Worm (Caenorhabditis elegans) whole organism, young adult: ENCODE measurements around the gene ugt-23.

Source experiments
- B0261.1 ChIP-seq: sonication (generic microtip); optimal IDR thresholded peaks from 2 replicates; lab custom pipeline; 2016; ENCODE audit warnings: mild to moderate bottlenecking, missing genetic modification characterization, moderate library complexity, missing compliant biosample characterization
- B0336.3 ChIP-seq: fragments of 200-800 bp; sonication (Bioruptor generic); IDR thresholded peaks from 2 replicates; pipeline ENCODE4 v1.3.6; 2022; ENCODE audit warnings: missing genetic modification characterization, missing compliant biosample characterization
- C06A6.2 ChIP-seq: fragments of 200-800 bp; sonication (Bioruptor generic); conservative IDR thresholded peaks from 2 replicates; pipeline ENCODE4 v1.3.6; 2022; ENCODE audit warnings: missing genetic modification characterization, missing compliant biosample characterization
- F22D6.2 ChIP-seq: sonication (generic microtip); optimal IDR thresholded peaks from 2 replicates; lab custom pipeline; 2016; ENCODE audit warnings: mild to moderate bottlenecking, missing genetic modification characterization, missing compliant biosample characterization
- F23B12.7 ChIP-seq: sonication (generic microtip); optimal IDR thresholded peaks from 2 replicates; lab custom pipeline; 2017; ENCODE audit warnings: missing genetic modification characterization, mild to moderate bottlenecking, missing compliant biosample characterization, antibody characterized with exemption, moderate library complexity; ENCODE audit not compliant: insufficient read depth
- F57A8.1 ChIP-seq: fragments of 200-800 bp; sonication (Bioruptor generic); optimal IDR thresholded peaks from 2 replicates; lab custom pipeline; 2018; ENCODE audit warnings: mild to moderate bottlenecking, missing genetic modification characterization, moderate library complexity, missing compliant biosample characterization
- K11D2.4 ChIP-seq: fragments of 200-800 bp; sonication (Bioruptor generic); IDR thresholded peaks from 2 replicates; pipeline ENCODE4 v1.3.6; 2022; ENCODE audit warnings: missing genetic modification reagents, missing genetic modification characterization, missing compliant biosample characterization
- Y53G8AR.9 ChIP-seq: fragments of 200-800 bp; sonication (Bioruptor generic); conservative IDR thresholded peaks from 2 replicates; pipeline ENCODE4 v1.3.6; 2022; ENCODE audit warnings: missing genetic modification reagents, missing genetic modification characterization, missing compliant biosample characterization
- Y56A3A.18 ChIP-seq: fragments of 200-800 bp; sonication (Bioruptor generic); IDR thresholded peaks from 2 replicates; pipeline ENCODE4 v1.3.6; 2022; ENCODE audit warnings: missing genetic modification reagents, missing genetic modification characterization, missing compliant biosample characterization
- Y67H2A.10 ChIP-seq: fragments of 200-800 bp; sonication (Bioruptor generic); conservative IDR thresholded peaks from 2 replicates; pipeline ENCODE4 v1.3.6; 2022; ENCODE audit warnings: missing genetic modification reagents, missing genetic modification characterization, missing compliant biosample characterization
- Y79H2A.3 ChIP-seq: fragments of 200-800 bp; sonication (Bioruptor generic); conservative IDR thresholded peaks from 2 replicates; pipeline ENCODE4 v1.3.6; 2022; ENCODE audit warnings: missing genetic modification reagents, missing genetic modification characterization, missing compliant biosample characterization
- aptf-2 ChIP-seq: fragments of 200-800 bp; sonication (Bioruptor generic); conservative IDR thresholded peaks from 2 replicates; pipeline ENCODE4 v1.3.6; 2022; ENCODE audit warnings: missing genetic modification reagents, missing genetic modification characterization, missing compliant biosample characterization
- atf-7 ChIP-seq: sonication (generic microtip); optimal IDR thresholded peaks from 2 replicates; lab custom pipeline; 2017; ENCODE audit warnings: mild to moderate bottlenecking, missing genetic modification characterization, missing compliant biosample characterization
- attf-5 ChIP-seq: fragments of 200-800 bp; sonication (Bioruptor generic); optimal IDR thresholded peaks from 2 replicates; lab custom pipeline; 2018; ENCODE audit warnings: mild to moderate bottlenecking, missing genetic modification characterization, missing compliant biosample characterization
- cebp-1 ChIP-seq, 2 experiments: fragments of 200-800 bp in 1 of 2; sonication (Bioruptor generic) in 1 of 2; sonication (generic microtip) in 1 of 2; IDR thresholded peaks in 1 of 2; optimal IDR thresholded peaks in 1 of 2; 2 replicates each; pipeline versions ENCODE4 v1.3.6 to Lab custom; 2017 to 2022; ENCODE audit warnings: missing compliant biosample characterization in 2 of 2, missing genetic modification characterization in 2 of 2, mild to moderate bottlenecking in 1 of 2, missing genetic modification reagents in 1 of 2, moderate library complexity in 1 of 2
- ceh-100 ChIP-seq: fragments of 200-800 bp; sonication (Bioruptor generic); IDR thresholded peaks from 2 replicates; pipeline ENCODE4 v1.3.6; 2022; ENCODE audit warnings: missing genetic modification reagents, missing genetic modification characterization, missing compliant biosample characterization
- ceh-27 ChIP-seq: fragments of 200-800 bp; sonication (Bioruptor generic); optimal IDR thresholded peaks from 2 replicates; lab custom pipeline; 2018; ENCODE audit warnings: mild to moderate bottlenecking, missing genetic modification characterization, moderate library complexity, missing compliant biosample characterization
- dox-1 ChIP-seq: fragments of 200-800 bp; sonication (Bioruptor generic); IDR thresholded peaks from 2 replicates; pipeline ENCODE4 v1.3.6; 2022; ENCODE audit warnings: missing genetic modification reagents, missing genetic modification characterization, missing compliant biosample characterization
- egrh-3 ChIP-seq: fragments of 200-800 bp; sonication (Bioruptor generic); IDR thresholded peaks from 2 replicates; pipeline ENCODE4 v1.3.6; 2022; ENCODE audit warnings: missing genetic modification reagents, missing genetic modification characterization, missing compliant biosample characterization
- ekl-4 ChIP-seq: fragments of 200-800 bp; sonication (Bioruptor generic); IDR thresholded peaks from 2 replicates; pipeline ENCODE4 v1.3.6; 2022; ENCODE audit warnings: missing genetic modification reagents, missing genetic modification characterization, missing compliant biosample characterization
- gei-17 ChIP-seq: fragments of 200-800 bp; sonication (Bioruptor generic); optimal IDR thresholded peaks from 2 replicates; lab custom pipeline; 2018; ENCODE audit warnings: mild to moderate bottlenecking, missing genetic modification characterization, missing compliant biosample characterization
- hlh-12 ChIP-seq: sonication (generic microtip); optimal IDR thresholded peaks from 2 replicates; lab custom pipeline; 2016; ENCODE audit warnings: missing genetic modification characterization, missing compliant biosample characterization
- hmg-1.2 ChIP-seq: fragments of 200-800 bp; sonication (Bioruptor generic); IDR thresholded peaks from 2 replicates; pipeline ENCODE4 v1.3.6; 2022; ENCODE audit warnings: missing genetic modification reagents, missing genetic modification characterization, missing compliant biosample characterization
- let-526 ChIP-seq: fragments of 200-800 bp; sonication (Bioruptor generic); IDR thresholded peaks from 2 replicates; pipeline ENCODE4 v1.3.6; 2022; ENCODE audit warnings: missing genetic modification reagents, missing genetic modification characterization, missing compliant biosample characterization
- lin-35 ChIP-seq, 3 experiments: fragments of 150-350 bp in 2 of 3; sonication (generic microtip) in 1 of 3; optimal IDR thresholded peaks; 2 replicates each; lab custom pipeline; 2014 to 2018; ENCODE audit warnings: missing biosample characterization in 3 of 3, missing genetic modification characterization in 3 of 3, missing genetic modification reagents in 3 of 3
- lin-40 ChIP-seq: sonication (generic microtip); optimal IDR thresholded peaks from 2 replicates; lab custom pipeline; 2016; ENCODE audit warnings: missing genetic modification characterization, mild to moderate bottlenecking, missing compliant biosample characterization, missing genotype, missing genetic modification reagents
- lin-54 ChIP-seq: fragments of 200-800 bp; sonication (Bioruptor generic); optimal IDR thresholded peaks from 2 replicates; lab custom pipeline; 2018; ENCODE audit warnings: mild to moderate bottlenecking, missing genetic modification characterization, missing compliant biosample characterization
- lir-1 ChIP-seq: fragments of 200-800 bp; sonication (Bioruptor generic); conservative IDR thresholded peaks from 2 replicates; pipeline ENCODE4 v1.3.6; 2022; ENCODE audit warnings: missing genetic modification reagents, missing genetic modification characterization, missing compliant biosample characterization
- madf-10 ChIP-seq: sonication (generic microtip); optimal IDR thresholded peaks from 2 replicates; lab custom pipeline; 2016; ENCODE audit warnings: mild to moderate bottlenecking, missing genetic modification characterization, missing compliant biosample characterization
- mcd-1 ChIP-seq: fragments of 200-800 bp; sonication (Bioruptor generic); IDR thresholded peaks from 2 replicates; pipeline ENCODE4 v1.3.6; 2022; ENCODE audit warnings: missing genetic modification reagents, missing genetic modification characterization, missing compliant biosample characterization
- nfyb-1 ChIP-seq: fragments of 200-800 bp; sonication (Bioruptor generic); IDR thresholded peaks from 2 replicates; pipeline ENCODE4 v1.3.6; 2022; ENCODE audit warnings: missing genetic modification reagents, missing genetic modification characterization, missing compliant biosample characterization
- nhr-80 ChIP-seq: sonication (generic microtip); optimal IDR thresholded peaks from 2 replicates; lab custom pipeline; 2016; ENCODE audit warnings: missing genetic modification characterization, missing compliant biosample characterization
- nhr-90 ChIP-seq: sonication (generic microtip); optimal IDR thresholded peaks from 2 replicates; lab custom pipeline; 2016; ENCODE audit warnings: missing genotype, mild to moderate bottlenecking, missing genetic modification characterization, missing compliant biosample characterization
- pbrm-1 ChIP-seq: fragments of 200-800 bp; sonication (Bioruptor generic); IDR thresholded peaks from 2 replicates; pipeline ENCODE4 v1.3.6; 2022; ENCODE audit warnings: missing genetic modification reagents, missing genetic modification characterization, missing compliant biosample characterization
- rcor-1 ChIP-seq: fragments of 200-800 bp; sonication (Bioruptor generic); IDR thresholded peaks from 2 replicates; pipeline ENCODE4 v1.3.6; 2022; ENCODE audit warnings: missing genetic modification reagents, missing genetic modification characterization, missing compliant biosample characterization
- repo-1 ChIP-seq: sonication (generic microtip); optimal IDR thresholded peaks from 2 replicates; lab custom pipeline; 2017; ENCODE audit warnings: mild to moderate bottlenecking, missing genetic modification characterization, missing compliant biosample characterization
- rpc-1 ChIP-seq, 2 experiments: fragments of 150-350 bp in 1 of 2; sonication (generic microtip) in 1 of 2; optimal IDR thresholded peaks; 2 replicates each; lab custom pipeline; 2014 to 2018; ENCODE audit warnings: missing biosample characterization in 1 of 2, missing genetic modification characterization in 1 of 2, missing genetic modification reagents in 1 of 2, missing genotype in 1 of 2
- tbp1 ChIP-seq: fragments of 200-800 bp; sonication (Bioruptor generic); optimal IDR thresholded peaks from 2 replicates; lab custom pipeline; 2018; ENCODE audit warnings: mild to moderate bottlenecking, missing genetic modification characterization, missing compliant biosample characterization
- tlf-1 ChIP-seq: fragments of 200-800 bp; sonication (Bioruptor generic); optimal IDR thresholded peaks from 2 replicates; lab custom pipeline; 2018; ENCODE audit warnings: mild to moderate bottlenecking, missing genetic modification characterization, missing compliant biosample characterization
- ztf-18 ChIP-seq: sonication (generic microtip); optimal IDR thresholded peaks from 2 replicates; lab custom pipeline; 2016; ENCODE audit warnings: missing genotype, mild to moderate bottlenecking, missing genetic modification characterization, missing compliant biosample characterization
- ztf-3 ChIP-seq: fragments of 200-800 bp; sonication (Bioruptor generic); optimal IDR thresholded peaks from 2 replicates; lab custom pipeline; 2018; ENCODE audit warnings: mild to moderate bottlenecking, missing genetic modification characterization, missing compliant biosample characterization

Gene ugt-23

DNA sequence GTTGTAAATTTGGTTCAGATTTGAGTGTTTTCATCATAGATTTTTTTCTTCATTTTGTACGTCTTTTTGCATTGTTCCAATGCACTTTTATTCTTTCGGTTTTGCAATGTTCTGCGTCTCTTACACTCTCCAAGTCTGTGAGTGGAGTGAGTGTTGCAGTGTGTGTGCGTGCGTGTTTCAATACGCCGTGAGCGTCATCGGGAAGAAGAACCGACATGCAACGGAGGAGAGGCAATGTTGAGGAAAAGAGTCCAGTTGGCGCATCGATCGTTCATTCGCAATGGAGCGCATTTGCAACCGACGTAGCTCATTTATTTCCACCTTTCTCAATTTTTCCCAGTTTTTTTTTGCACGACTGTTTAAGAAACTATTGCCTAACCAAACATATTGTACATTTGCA is 33.6 kb upstream of the ugt-23 start, which contains the start of gene ZC506.1 (continued):
- peak; percentile 100 for TF ChIP-seq lir-1 (GFP tag; lab: Robert Waterston, UW)
- peak; percentile 94 for TF ChIP-seq lin-40 (tag; lab: Kevin White, UChicago)
- peak; percentile 71 for TF ChIP-seq C06A6.2
- peak; percentile 19 for TF ChIP-seq ztf-3 (GFP tag; lab: Kevin White, UChicago)
- peak; percentile 61 for TF ChIP-seq nhr-90 (tag; lab: Kevin White, UChicago)
- peak; percentile 96 for TF ChIP-seq nhr-80 (tag; lab: Kevin White, UChicago)
- TF ChIP-seq hmg-1.2 (GFP tag; lab: Robert Waterston, UW), result peak; percentile 84
- peak; percentile 45; the same call in 1 of the 2 replicates for TF ChIP-seq cebp-1 (GFP tag; IDR thresholded peaks at IDR 0.05; lab: Robert Waterston, UW)
- TF ChIP-seq cebp-1 (tag; optimal IDR thresholded peaks at IDR 0.05; lab: Kevin White, UChicago), result peak; percentile 92
- TF ChIP-seq aptf-2 (GFP tag; lab: Robert Waterston, UW), result 0 out of 2 replicates have a peak, but pooled peaks have one; percentile 15
- TF ChIP-seq ztf-18, result peak; percentile 60
- peak; percentile 59 for TF ChIP-seq lin-54 (GFP tag; lab: Kevin White, UChicago)
- peak; percentile 90 for TF ChIP-seq pbrm-1 (GFP tag; lab: Robert Waterston, UW)
- TF ChIP-seq atf-7 (tag; lab: Kevin White, UChicago), result peak; percentile 76
- peak; percentile 63 for TF ChIP-seq tbp1 (GFP tag; lab: Kevin White, UChicago)
- TF ChIP-seq attf-5 (GFP tag; lab: Kevin White, UChicago), result peak; percentile 92
- peak; percentile 40 for TF ChIP-seq F22D6.2
- no peak for TF ChIP-seq hlh-12 (tag; lab: Kevin White, UChicago)
- peak; percentile 94 for TF ChIP-seq ceh-27
- peak; percentile 10 for TF ChIP-seq B0261.1 (tag; lab: Kevin White, UChicago)
- peak; percentile 83 for TF ChIP-seq F23B12.7 (tag; lab: Kevin White, UChicago)
- peak; percentile 82 for TF ChIP-seq K11D2.4 (GFP tag; lab: Robert Waterston, UW)
- TF ChIP-seq rpc-1 (optimal IDR thresholded peaks at IDR 0.05; lab: Kevin White, UChicago), result no peak
- no peak for TF ChIP-seq rpc-1 (tag; optimal IDR thresholded peaks at IDR 0.05; lab: Kevin White, UChicago)
- TF ChIP-seq Y67H2A.10 (GFP tag; lab: Robert Waterston, UW), result peak; percentile 42; the same call in 1 of the 2 replicates
- TF ChIP-seq Y56A3A.18 (GFP tag; lab: Robert Waterston, UW), result 0 out of 2 replicates have a peak, but pooled peaks have one; percentile 60
- TF ChIP-seq rcor-1 (GFP tag; lab: Robert Waterston, UW), result peak; percentile 85
- no peak for TF ChIP-seq Y79H2A.3
- 0 out of 2 replicates have a peak, but pooled peaks have one; percentile 23 for TF ChIP-seq let-526 (GFP tag; lab: Robert Waterston, UW)
- TF ChIP-seq ekl-4 (GFP tag; lab: Robert Waterston, UW), result peak; percentile 86
- peak; percentile 74 for TF ChIP-seq tlf-1 (GFP tag; lab: Kevin White, UChicago)
- TF ChIP-seq Y53G8AR.9 (GFP tag; lab: Robert Waterston, UW), result peak; percentile 66; the same call in 1 of the 2 replicates
- peak in 1 of 3 experiments; percentile 56 for TF ChIP-seq lin-35 (GFP tag; optimal IDR thresholded peaks at IDR 0.05; lab: Kevin White, UChicago)
- peak; percentile 87 for TF ChIP-seq B0336.3 (GFP tag; lab: Robert Waterston, UW)
- 0 out of 2 replicates have a peak, but pooled peaks have one; percentile 36 for TF ChIP-seq ceh-100 (GFP tag; lab: Robert Waterston, UW)
- peak; percentile 63 for TF ChIP-seq gei-17 (GFP tag; lab: Kevin White, UChicago)
- peak; percentile 35; the same call in 1 of the 2 replicates for TF ChIP-seq egrh-3 (GFP tag; lab: Robert Waterston, UW)
- TF ChIP-seq mcd-1, result peak; percentile 99
- peak; percentile 79 for TF ChIP-seq repo-1
- peak; percentile 83 for TF ChIP-seq nfyb-1 (GFP tag; lab: Robert Waterston, UW)
- TF ChIP-seq madf-10, result peak; percentile 82
- TF ChIP-seq dox-1 (GFP tag; lab: Robert Waterston, UW), result peak; percentile 89
- TF ChIP-seq F57A8.1 (GFP tag; lab: Kevin White, UChicago), result no peak
